Fruit fly (Drosophila melanogaster) whole organism, wandering third instar larva: ENCODE data around the gene Ptp61F.
"Not testable (repeated sequence)": the region's sequence is repeated elsewhere in the genome, so short reads cannot be mapped to it uniquely, and the experiment has no call there.

ENCODE experiments used
- Abd-B ChIP-seq: fragments of >200 bp; optimal IDR thresholded peaks from 2 replicates; lab custom pipeline; 2017; ENCODE audit warnings: missing biosample characterization, missing genetic modification characterization
- CG32264 ChIP-seq: fragments of 200-800 bp; sonication (Bioruptor generic); optimal IDR thresholded peaks from 2 replicates; lab custom pipeline; 2016; ENCODE audit warnings: missing biosample characterization, missing genetic modification characterization
- CG9705 ChIP-seq: fragments of 200-800 bp; sonication (Bioruptor generic); optimal IDR thresholded peaks from 2 replicates; lab custom pipeline; 2018; ENCODE audit warnings: missing biosample characterization, mild to moderate bottlenecking, missing genetic modification characterization
- Dfd ChIP-seq: fragments of >200 bp; optimal IDR thresholded peaks from 2 replicates; lab custom pipeline; 2017; ENCODE audit warnings: missing biosample characterization, missing genetic modification characterization
- Dif ChIP-seq: fragments of 200-275, 200-300 bp; sonication (Bioruptor generic); optimal IDR thresholded peaks from 2 replicates; lab custom pipeline; 2018; ENCODE audit warnings: missing biosample characterization, missing genetic modification characterization; ENCODE audit not compliant: partially characterized antibody
- GATAd ChIP-seq: sonication (Bioruptor generic); optimal IDR thresholded peaks from 2 replicates; lab custom pipeline; 2016; ENCODE audit warnings: missing biosample characterization, missing genetic modification characterization
- HLH106 ChIP-seq: fragments of 200-800 bp; optimal IDR thresholded peaks from 3 replicates; lab custom pipeline; 2019; ENCODE audit warnings: missing biosample characterization, mild to moderate bottlenecking, missing genetic modification characterization, moderate library complexity
- Hnf4 ChIP-seq: fragments of 200-800 bp; sonication (Bioruptor generic); optimal IDR thresholded peaks from 2 replicates; lab custom pipeline; 2016; ENCODE audit warnings: missing biosample characterization, mild to moderate bottlenecking, missing genetic modification characterization
- Hr78 ChIP-seq: fragments of >200 bp; optimal IDR thresholded peaks from 2 replicates; lab custom pipeline; 2017; ENCODE audit warnings: missing biosample characterization, missing genetic modification characterization
- Hr83 ChIP-seq: fragments of 200-300 bp; sonication (Bioruptor generic); optimal IDR thresholded peaks from 2 replicates; lab custom pipeline; 2016; ENCODE audit warnings: missing biosample characterization, mild to moderate bottlenecking, missing genetic modification characterization, moderate library complexity; ENCODE audit not compliant: poor library complexity, severe bottlenecking
- Jra ChIP-seq: sonication (Bioruptor generic); optimal IDR thresholded peaks from 2 replicates; lab custom pipeline; 2016; ENCODE audit warnings: missing biosample characterization, missing genetic modification characterization
- Mio ChIP-seq: sonication (Bioruptor generic); optimal IDR thresholded peaks from 2 replicates; lab custom pipeline; 2016; ENCODE audit warnings: missing biosample characterization, missing genetic modification characterization
- Myc ChIP-seq: fragments of >200 bp; optimal IDR thresholded peaks from 2 replicates; lab custom pipeline; 2017
- OdsH ChIP-seq: fragments of 200-800 bp; sonication (Bioruptor generic); optimal IDR thresholded peaks from 2 replicates; lab custom pipeline; 2016; ENCODE audit warnings: missing biosample characterization, mild to moderate bottlenecking, missing genetic modification characterization
- Rel ChIP-seq, 2 experiments: fragments of 200-800 bp; sonication (Bioruptor generic) in 1 of 2; optimal IDR thresholded peaks; 2 replicates in 1 of 2; 3 replicates in 1 of 2; lab custom pipeline; 2016 to 2019; ENCODE audit warnings: mild to moderate bottlenecking in 2 of 2, missing biosample characterization in 2 of 2, missing genetic modification characterization in 2 of 2, moderate library complexity in 1 of 2
- Vsx2 ChIP-seq: fragments of 200-300, 225-300 bp; sonication (Bioruptor generic); optimal IDR thresholded peaks from 2 replicates; lab custom pipeline; 2018; ENCODE audit warnings: missing biosample characterization, missing genetic modification characterization; ENCODE audit not compliant: partially characterized antibody
- br ChIP-seq: fragments of 200-800 bp; sonication (Bioruptor generic); optimal IDR thresholded peaks from 2 replicates; lab custom pipeline; 2016; ENCODE audit warnings: missing biosample characterization, missing genetic modification characterization
- brk ChIP-seq: fragments of 200-800 bp; sonication (Bioruptor generic); optimal IDR thresholded peaks from 2 replicates; lab custom pipeline; 2016; ENCODE audit warnings: missing biosample characterization, mild to moderate bottlenecking, missing genetic modification characterization
- dl ChIP-seq, 2 experiments: fragments of 175-275, 200-275 bp in 1 of 2; fragments of 200-275 bp in 1 of 2; sonication (Bioruptor generic); optimal IDR thresholded peaks; lab custom pipeline; 2018; ENCODE audit warnings: mild to moderate bottlenecking in 2 of 2, missing biosample characterization in 2 of 2, missing genetic modification characterization in 2 of 2, moderate library complexity in 2 of 2; ENCODE audit not compliant: partially characterized antibody in 2 of 2, insufficient read depth in 1 of 2
- dmrt93B ChIP-seq: fragments of 200-800 bp; sonication (Bioruptor generic); optimal IDR thresholded peaks from 2 replicates; lab custom pipeline; 2018; ENCODE audit warnings: missing biosample characterization, mild to moderate bottlenecking, missing genetic modification characterization
- dsf ChIP-seq: sonication (Bioruptor generic); optimal IDR thresholded peaks from 2 replicates; lab custom pipeline; 2016; ENCODE audit warnings: missing biosample characterization, missing genetic modification characterization, borderline replicate concordance
- ey ChIP-seq: fragments of 200-800 bp; sonication (Bioruptor generic); optimal IDR thresholded peaks from 2 replicates; lab custom pipeline; 2016; ENCODE audit warnings: missing biosample characterization, missing genetic modification characterization
- foxo ChIP-seq, 2 experiments: fragments of 200-800 bp; sonication (Bioruptor generic); optimal IDR thresholded peaks; 2 replicates in 1 of 2; 3 replicates in 1 of 2; lab custom pipeline; 2016 to 2017; ENCODE audit warnings: missing biosample characterization in 2 of 2, missing genetic modification characterization in 2 of 2
- fru ChIP-seq: fragments of 200-800 bp; sonication (Bioruptor generic); optimal IDR thresholded peaks from 3 replicates; lab custom pipeline; 2016; ENCODE audit warnings: missing biosample characterization, mild to moderate bottlenecking, missing genetic modification characterization
- jim ChIP-seq: fragments of 175-275, 200-325 bp; sonication (Bioruptor generic); optimal IDR thresholded peaks from 2 replicates; lab custom pipeline; 2016; ENCODE audit warnings: missing biosample characterization, mild to moderate bottlenecking, missing genetic modification characterization
- lola ChIP-seq: fragments of >200 bp; optimal IDR thresholded peaks from 2 replicates; lab custom pipeline; 2017; ENCODE audit warnings: missing biosample characterization, missing genetic modification characterization
- rgr ChIP-seq: fragments of 200-800 bp; sonication (Bioruptor generic); optimal IDR thresholded peaks from 3 replicates; lab custom pipeline; 2016; ENCODE audit warnings: missing biosample characterization, mild to moderate bottlenecking, missing genetic modification characterization
- sage ChIP-seq: fragments of 200-800 bp; sonication (Bioruptor generic); optimal IDR thresholded peaks from 2 replicates; lab custom pipeline; 2016; ENCODE audit warnings: missing biosample characterization, mild to moderate bottlenecking, missing genetic modification characterization
- tai ChIP-seq: sonication (Bioruptor generic); optimal IDR thresholded peaks from 2 replicates; lab custom pipeline; 2016; ENCODE audit warnings: missing biosample characterization, missing genetic modification characterization
- usp ChIP-seq: fragments of >200 bp; optimal IDR thresholded peaks from 2 replicates; lab custom pipeline; 2017; ENCODE audit warnings: missing biosample characterization, missing genetic modification characterization
- woc ChIP-seq: sonication (Bioruptor generic); optimal IDR thresholded peaks from 2 replicates; lab custom pipeline; 2016; ENCODE audit warnings: missing biosample characterization, mild to moderate bottlenecking, missing genetic modification characterization

The Ptp61F gene

DNA sequence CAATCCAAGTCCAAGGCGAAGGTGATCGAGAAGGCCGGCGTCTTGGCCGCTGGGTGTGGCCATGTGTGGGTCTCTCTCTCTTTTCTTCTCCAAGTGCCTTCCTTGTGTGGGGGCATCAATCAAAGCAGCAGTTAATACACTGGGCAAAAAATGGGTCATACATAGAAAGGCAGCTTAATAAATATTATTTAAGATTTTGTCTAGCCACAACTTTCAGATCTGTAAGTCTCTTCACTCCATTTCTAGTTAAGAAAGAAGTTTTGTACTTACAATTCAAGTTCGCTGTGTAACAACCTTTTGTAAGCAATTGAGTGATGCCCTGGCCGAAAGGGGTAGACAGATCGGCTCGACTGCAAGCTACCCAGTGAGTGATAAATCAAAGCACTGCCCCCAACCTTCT, 67.0 kb downstream of the Ptp61F start:
- TF ChIP-seq woc (GFP tag; lab: Kevin White, UChicago) (peak; percentile 52), Hnf4 (GFP tag; lab: Kevin White, UChicago) (no peak), dmrt93B (GFP tag; lab: Kevin White, UChicago) (peak; percentile 4), fru (GFP tag; lab: Kevin White, UChicago) (peak; percentile 3), Abd-B (GFP tag; lab: Kevin White, UChicago) (no peak), Hr78 (GFP tag; lab: Kevin White, UChicago) (no peak), tai (GFP tag; lab: Kevin White, UChicago) (no peak), CG32264 (peak; percentile 17)

DNA sequence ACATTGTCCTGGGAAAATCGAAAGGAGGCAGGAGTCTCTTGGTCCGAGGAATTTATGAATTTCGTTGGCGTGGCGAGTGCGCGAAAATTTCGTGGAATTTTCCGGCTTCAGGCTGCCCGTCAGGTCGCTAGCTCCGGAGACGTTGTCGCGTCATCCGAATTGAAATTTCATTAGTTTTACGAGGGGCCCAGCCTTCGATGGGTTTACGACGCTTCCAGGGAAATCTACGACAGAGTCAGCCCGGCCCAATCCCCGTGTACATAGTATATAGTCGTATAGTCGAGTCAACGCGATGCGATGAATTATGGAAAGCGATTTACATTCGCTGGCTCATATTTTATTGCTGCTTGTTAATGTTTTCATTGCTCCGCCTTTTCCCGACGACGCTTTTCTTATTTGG, 70.5 kb downstream of the Ptp61F start:
- no peak for TF ChIP-seq HLH106 (tag; lab: Kevin White, UChicago)
- TF ChIP-seq foxo (GFP tag; optimal IDR thresholded peaks at IDR 0.05; lab: Kevin White, UChicago): no peak
- TF ChIP-seq Mio (GFP tag; lab: Kevin White, UChicago): no peak
- no peak for TF ChIP-seq OdsH (GFP tag; lab: Kevin White, UChicago)
- no peak for TF ChIP-seq Jra (GFP tag; lab: Kevin White, UChicago)
- TF ChIP-seq Vsx2 (GFP tag; lab: Kevin White, UChicago): no peak
- no peak for TF ChIP-seq CG9705 (GFP tag; lab: Kevin White, UChicago)
- TF ChIP-seq sage (GFP tag; lab: Kevin White, UChicago): no peak
- TF ChIP-seq dsf (GFP tag; lab: Kevin White, UChicago): no peak
- no peak for TF ChIP-seq br
- TF ChIP-seq rgr: no peak
- no peak for TF ChIP-seq dl (GFP tag; optimal IDR thresholded peaks at IDR 0.05; lab: Kevin White, UChicago; ENCODE audit: insufficient read depth in 1 of 2, partially characterized antibody in 2 of 2)
- TF ChIP-seq Myc: no peak
- no peak for TF ChIP-seq Dfd (GFP tag; lab: Kevin White, UChicago)
- no peak for TF ChIP-seq CG32264
- TF ChIP-seq Dif (GFP tag; lab: Kevin White, UChicago): no peak
- no peak for TF ChIP-seq GATAd (GFP tag; lab: Kevin White, UChicago)
- no peak for TF ChIP-seq usp (GFP tag; lab: Kevin White, UChicago)
- no peak for TF ChIP-seq Abd-B (GFP tag; lab: Kevin White, UChicago)

- TF ChIP-seq tai (GFP tag; lab: Kevin White, UChicago) (no peak), OdsH (GFP tag; lab: Kevin White, UChicago) (no peak), Dif (GFP tag; lab: Kevin White, UChicago) (no peak), CG32264 (no peak)
- TF ChIP-seq, all 38 proteins: peak for 0
These were observed 72.9 kb downstream of the Ptp61F start for dm6 chr3L:1402152-1402551.

DNA sequence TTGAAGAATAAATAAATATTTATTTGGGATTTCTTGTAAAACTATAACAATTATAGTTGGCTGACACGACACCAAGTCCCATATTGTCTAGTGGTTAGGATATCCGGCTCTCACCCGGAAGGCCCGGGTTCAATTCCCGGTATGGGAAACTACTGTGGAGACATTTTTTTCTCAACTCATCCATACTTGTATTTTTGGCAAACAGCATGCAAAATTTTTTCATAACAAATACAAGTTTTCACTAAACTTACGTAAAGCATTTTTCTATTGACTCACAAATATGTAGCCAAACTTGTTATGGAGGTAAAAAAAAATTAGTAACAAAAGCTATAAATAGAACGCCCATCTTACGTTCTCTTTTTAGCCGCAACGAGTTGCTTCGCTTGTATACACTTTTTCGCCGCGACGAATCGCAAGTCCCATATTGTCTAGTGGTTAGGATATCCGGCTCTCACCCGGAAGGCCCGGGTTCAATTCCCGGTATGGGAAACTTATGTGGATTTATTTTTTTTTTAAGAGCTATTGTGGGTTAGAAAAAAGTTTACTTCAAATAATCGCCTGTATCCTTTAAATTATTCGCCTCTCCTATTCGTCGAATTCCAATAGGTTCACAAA, 73.6 kb downstream of the Ptp61F start:
- TF ChIP-seq rgr (no peak), OdsH (GFP tag; lab: Kevin White, UChicago) (no peak), Abd-B (GFP tag; lab: Kevin White, UChicago) (no peak), dl (GFP tag; optimal IDR thresholded peaks at IDR 0.05; lab: Kevin White, UChicago; ENCODE audit: insufficient read depth in 1 of 2, partially characterized antibody in 2 of 2) (no peak), GATAd (GFP tag; lab: Kevin White, UChicago) (no peak), CG9705 (GFP tag; lab: Kevin White, UChicago) (no peak), sage (GFP tag; lab: Kevin White, UChicago) (no peak), Hr78 (GFP tag; lab: Kevin White, UChicago) (no peak), ey (GFP tag; lab: Kevin White, UChicago) (no peak), brk (GFP tag; lab: Kevin White, UChicago) (no peak), woc (GFP tag; lab: Kevin White, UChicago) (no peak), Rel (GFP tag; optimal IDR thresholded peaks at IDR 0.05; lab: Kevin White, UChicago) (no peak), Rel (tag; optimal IDR thresholded peaks at IDR 0.05; lab: Kevin White, UChicago) (no peak), lola (GFP tag; lab: Kevin White, UChicago) (no peak), Dfd (GFP tag; lab: Kevin White, UChicago) (no peak)

DNA sequence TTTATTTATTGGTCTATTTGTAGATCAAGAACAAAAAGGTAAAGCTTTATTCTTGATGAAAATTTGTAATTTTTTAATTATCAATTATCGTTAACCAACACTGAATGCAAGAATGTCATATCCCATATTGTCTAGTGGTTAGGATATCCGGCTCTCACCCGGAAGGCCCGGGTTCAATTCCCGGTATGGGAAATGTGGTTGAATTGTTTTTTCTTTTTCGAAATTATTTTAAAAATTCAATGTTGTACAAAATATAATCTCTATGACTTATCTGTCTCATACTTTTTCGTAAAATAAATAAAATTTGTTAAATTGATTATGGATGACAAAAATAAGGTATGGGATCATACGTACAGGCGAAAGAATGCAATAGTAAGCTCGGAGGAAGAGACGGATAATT, 76.8 kb downstream of the Ptp61F start, which contains the start of gene CG32320:
Gene CG32320, plus strand, starts transcription at position 301 of the 400 bp plus-strand sequence.
- TF ChIP-seq jim (GFP tag; lab: Kevin White, UChicago); Hr83; Jra (GFP tag; lab: Kevin White, UChicago): not testable (repeated sequence)
- TF ChIP-seq, all 38 proteins: peak for 0; not testable (repeated sequence) for 38
